Worm (Caenorhabditis elegans) whole organism, early embryonic: Measurements from ENCODE around the gene K09D9.14.

ENCODE experiments used
- B0310.2 ChIP-seq: sonication (generic microtip); optimal IDR thresholded peaks from 2 replicates; lab custom pipeline; 2016; ENCODE audit warnings: mild to moderate bottlenecking, missing genetic modification characterization, missing compliant biosample characterization
- F13C5.2 ChIP-seq: sonication (generic microtip); optimal IDR thresholded peaks from 2 replicates; lab custom pipeline; 2017; ENCODE audit warnings: mild to moderate bottlenecking, missing genetic modification characterization, inconsistent platforms, missing compliant biosample characterization
- aly-1 ChIP-seq: sonication (generic microtip); optimal IDR thresholded peaks from 2 replicates; lab custom pipeline; 2016; ENCODE audit warnings: missing genetic modification characterization, missing compliant biosample characterization
- ama-1 ChIP-seq: fragments of 150-350 bp; optimal IDR thresholded peaks from 2 replicates; lab custom pipeline; 2014
- ceh-13 ChIP-seq: fragments of 200-800 bp; sonication (Bioruptor generic); optimal IDR thresholded peaks from 2 replicates; lab custom pipeline; 2018; ENCODE audit warnings: mild to moderate bottlenecking, missing genetic modification characterization, missing compliant biosample characterization
- ceh-36 ChIP-seq: sonication (generic microtip); optimal IDR thresholded peaks from 2 replicates; lab custom pipeline; 2016; ENCODE audit warnings: missing genetic modification characterization, inconsistent platforms, missing compliant biosample characterization
- ets-7 ChIP-seq: sonication (generic microtip); optimal IDR thresholded peaks from 2 replicates; lab custom pipeline; 2016; ENCODE audit warnings: missing genotype, missing genetic modification characterization, missing compliant biosample characterization
- flt-1 ChIP-seq: fragments of 200-800 bp; sonication (Bioruptor generic); IDR thresholded peaks from 2 replicates; pipeline ENCODE4 v1.3.6; 2022; ENCODE audit warnings: missing genetic modification characterization, missing compliant biosample characterization
- hmbx-1 ChIP-seq: sonication (generic microtip); optimal IDR thresholded peaks from 2 replicates; lab custom pipeline; 2016; ENCODE audit warnings: mild to moderate bottlenecking, missing genetic modification characterization, missing compliant biosample characterization
- hmg-4 ChIP-seq: fragments of 200-800 bp; sonication (Bioruptor generic); optimal IDR thresholded peaks from 2 replicates; lab custom pipeline; 2018; ENCODE audit warnings: mild to moderate bottlenecking, missing genetic modification characterization, missing compliant biosample characterization
- hnd-1 ChIP-seq: sonication (generic microtip); optimal IDR thresholded peaks from 2 replicates; lab custom pipeline; 2016; ENCODE audit warnings: missing genetic modification characterization, missing compliant biosample characterization
- pes-1 ChIP-seq: fragments of 200-800 bp; sonication (Bioruptor generic); IDR thresholded peaks from 2 replicates; pipeline ENCODE4 v1.3.6; 2022; ENCODE audit warnings: missing genetic modification reagents, missing genetic modification characterization, missing compliant biosample characterization
- scrt-1 ChIP-seq: fragments of 200-800 bp; sonication (Bioruptor generic); IDR thresholded peaks from 2 replicates; pipeline ENCODE4 v1.3.6; 2022; ENCODE audit warnings: missing genetic modification characterization, missing compliant biosample characterization
- sea-1 ChIP-seq: fragments of 200-800 bp; sonication (Bioruptor generic); conservative IDR thresholded peaks from 2 replicates; pipeline ENCODE4 v1.3.6; 2022; ENCODE audit warnings: missing genetic modification characterization, missing compliant biosample characterization
- tbx-11 ChIP-seq: fragments of 200-800 bp; sonication (Bioruptor generic); IDR thresholded peaks from 2 replicates; pipeline ENCODE4 v1.3.6; 2022; ENCODE audit warnings: missing genetic modification characterization, missing compliant biosample characterization
- tbx-37 ChIP-seq: fragments of 200-800 bp; sonication (Bioruptor generic); conservative IDR thresholded peaks from 2 replicates; pipeline ENCODE4 v1.3.6; 2022; ENCODE audit warnings: missing genetic modification reagents, missing genetic modification characterization, missing compliant biosample characterization
- tra-4 ChIP-seq: sonication (generic microtip); optimal IDR thresholded peaks from 2 replicates; lab custom pipeline; 2017; ENCODE audit warnings: missing genetic modification characterization, missing compliant biosample characterization

Gene K09D9.14

ce11 chrV:4021776-4022175, at the start of gene K09D9.14:
TSS of gene K09D9.14 (minus strand) at chrV:4021876.
- no peak for TF ChIP-seq hmg-4 (GFP tag; lab: Kevin White, UChicago)
- TF ChIP-seq ama-1 = no peak
- no peak for TF ChIP-seq tra-4 (tag; lab: Kevin White, UChicago)
- no peak for TF ChIP-seq hnd-1 (tag; lab: Kevin White, UChicago)
- no peak for TF ChIP-seq ceh-13 (GFP tag; lab: Kevin White, UChicago)
- no peak for TF ChIP-seq flt-1 (GFP tag; lab: Robert Waterston, UW)
- TF ChIP-seq ceh-36 (tag; lab: Kevin White, UChicago) = no peak
- TF ChIP-seq aly-1 (tag; lab: Kevin White, UChicago) = no peak
- no peak for TF ChIP-seq scrt-1 (GFP tag; lab: Robert Waterston, UW)
- TF ChIP-seq F13C5.2 (tag; lab: Kevin White, UChicago) = no peak
- no peak for TF ChIP-seq pes-1 (GFP tag; lab: Robert Waterston, UW)
- no peak for TF ChIP-seq hmbx-1
- TF ChIP-seq tbx-37 (GFP tag; lab: Robert Waterston, UW) = no peak
- no peak for TF ChIP-seq B0310.2
- TF ChIP-seq ets-7 (tag; lab: Kevin White, UChicago) = no peak
- TF ChIP-seq tbx-11 (GFP tag; lab: Robert Waterston, UW) = no peak
- TF ChIP-seq sea-1 (GFP tag; lab: Robert Waterston, UW) = no peak

- TF ChIP-seq ceh-36 (tag; lab: Kevin White, UChicago) (no peak), tbx-11 (GFP tag; lab: Robert Waterston, UW) (no peak), pes-1 (GFP tag; lab: Robert Waterston, UW) (no peak), sea-1 (GFP tag; lab: Robert Waterston, UW) (no peak), hmg-4 (GFP tag; lab: Kevin White, UChicago) (no peak), ets-7 (tag; lab: Kevin White, UChicago) (no peak), ama-1 (no peak), tra-4 (tag; lab: Kevin White, UChicago) (no peak), hnd-1 (tag; lab: Kevin White, UChicago) (no peak), scrt-1 (GFP tag; lab: Robert Waterston, UW) (no peak), flt-1 (GFP tag; lab: Robert Waterston, UW) (no peak), hmbx-1 (no peak), B0310.2 (no peak)
Measured at ce11 chrV:4056203-4056602, 34.5 kb upstream of the K09D9.14 start.

- TF ChIP-seq hmbx-1 (no peak), hnd-1 (tag; lab: Kevin White, UChicago) (no peak), ceh-13 (GFP tag; lab: Kevin White, UChicago) (no peak), tbx-37 (GFP tag; lab: Robert Waterston, UW) (no peak), ets-7 (tag; lab: Kevin White, UChicago) (no peak), hmg-4 (GFP tag; lab: Kevin White, UChicago) (no peak)
Measured at ce11 chrV:4055025-4055424, 33.3 kb upstream of the K09D9.14 start, which contains the start of gene djr-1.2. TSS of gene djr-1.2 (minus strand) at chrV:4055125.

- TF ChIP-seq B0310.2 (no peak), ceh-36 (tag; lab: Kevin White, UChicago) (no peak), hnd-1 (tag; lab: Kevin White, UChicago) (no peak), hmbx-1 (no peak)
Measured at ce11 chrV:4047541-4047940, 25.9 kb upstream of the K09D9.14 start, which contains the start of gene srh-169. TSS of gene srh-169 (plus strand) at chrV:4047841.

ce11 chrV:4046122-4046521, 24.4 kb upstream of the K09D9.14 start, which contains the start of gene phat-7:
TSS of gene phat-7 (plus strand) at chrV:4046422.
- TF ChIP-seq B0310.2 = no peak
- TF ChIP-seq tra-4 (tag; lab: Kevin White, UChicago) = no peak
- TF ChIP-seq hnd-1 (tag; lab: Kevin White, UChicago) = no peak
- no peak for TF ChIP-seq ceh-36 (tag; lab: Kevin White, UChicago)
- TF ChIP-seq ets-7 (tag; lab: Kevin White, UChicago) = no peak
- TF ChIP-seq F13C5.2 (tag; lab: Kevin White, UChicago) = no peak
- TF ChIP-seq aly-1 (tag; lab: Kevin White, UChicago) = no peak
- no peak for TF ChIP-seq flt-1 (GFP tag; lab: Robert Waterston, UW)
- no peak for TF ChIP-seq sea-1 (GFP tag; lab: Robert Waterston, UW)
- TF ChIP-seq hmbx-1 = no peak

- TF ChIP-seq ceh-36 (tag; lab: Kevin White, UChicago) (no peak), hmbx-1 (no peak), B0310.2 (no peak), pes-1 (GFP tag; lab: Robert Waterston, UW) (no peak), tbx-37 (GFP tag; lab: Robert Waterston, UW) (no peak), scrt-1 (GFP tag; lab: Robert Waterston, UW) (no peak)
Measured at ce11 chrV:4043632-4044031, 22.0 kb upstream of the K09D9.14 start, which contains the start of gene phat-3. TSS of gene phat-3 (plus strand) at chrV:4043932.

- TF ChIP-seq ceh-13 (GFP tag; lab: Kevin White, UChicago) = no peak
Measured at ce11 chrV:4041853-4042424, 20.3 kb upstream of the K09D9.14 start, which contains the start of the genes C49G7.10 and irg-2. TSS of gene C49G7.10 (minus strand) at chrV:4042021. TSS of gene irg-2 (plus strand) at chrV:4042181.

- TF ChIP-seq sea-1 (GFP tag; lab: Robert Waterston, UW) (no peak), hnd-1 (tag; lab: Kevin White, UChicago) (no peak), F13C5.2 (tag; lab: Kevin White, UChicago) (no peak), tra-4 (tag; lab: Kevin White, UChicago) (no peak), ceh-13 (GFP tag; lab: Kevin White, UChicago) (no peak), tbx-37 (GFP tag; lab: Robert Waterston, UW) (no peak), scrt-1 (GFP tag; lab: Robert Waterston, UW) (no peak), tbx-11 (GFP tag; lab: Robert Waterston, UW) (no peak), aly-1 (tag; lab: Kevin White, UChicago) (no peak), B0310.2 (no peak), flt-1 (GFP tag; lab: Robert Waterston, UW) (no peak)
Measured at ce11 chrV:4038557-4038956, 16.9 kb upstream of the K09D9.14 start.
